Worm (Caenorhabditis elegans) whole organism, mixed stage, embryonic: ENCODE results near the gene gpx-7.

Experiments
- blmp-1 ChIP-seq: fragments of 150-350 bp; optimal IDR thresholded peaks from 2 replicates; lab custom pipeline; 2014; ENCODE audit warnings: missing biosample characterization, missing genetic modification characterization
- ces-1 ChIP-seq: fragments of 150-350 bp; optimal IDR thresholded peaks from 2 replicates; lab custom pipeline; 2014; ENCODE audit warnings: missing biosample characterization, missing genetic modification reagents, missing genetic modification characterization
- elt-1 ChIP-seq: sonication (generic microtip); optimal IDR thresholded peaks from 2 replicates; lab custom pipeline; 2017; ENCODE audit warnings: missing genetic modification characterization, mild to moderate bottlenecking, missing compliant biosample characterization, antibody characterized with exemption, moderate library complexity, borderline replicate concordance; ENCODE audit not compliant: insufficient read depth
- elt-3 ChIP-seq: fragments of 150-350 bp; optimal IDR thresholded peaks from 2 replicates; lab custom pipeline; 2014; ENCODE audit warnings: missing biosample characterization, missing genetic modification characterization
- lin-13 ChIP-seq: fragments of 150-350 bp; optimal IDR thresholded peaks from 2 replicates; lab custom pipeline; 2014; ENCODE audit warnings: missing biosample characterization, missing genetic modification characterization
- pha-4 ChIP-seq: fragments of 150-350 bp; optimal IDR thresholded peaks from 2 replicates; lab custom pipeline; 2018; ENCODE audit warnings: missing biosample characterization, missing genetic modification reagents, missing genetic modification characterization
- snpc-4 ChIP-seq: fragments of 150-350 bp; optimal IDR thresholded peaks from 2 replicates; lab custom pipeline; 2014; ENCODE audit warnings: missing biosample characterization, missing genetic modification characterization
- sptf-1 ChIP-seq: sonication (generic microtip); optimal IDR thresholded peaks from 2 replicates; lab custom pipeline; 2017; ENCODE audit warnings: mild to moderate bottlenecking, missing genetic modification characterization, moderate library complexity, missing compliant biosample characterization
- unc-39 ChIP-seq: fragments of 150-350 bp; optimal IDR thresholded peaks from 2 replicates; lab custom pipeline; 2014; ENCODE audit warnings: missing biosample characterization, missing genetic modification characterization
- unc-62 ChIP-seq: fragments of 150-350 bp; optimal IDR thresholded peaks from 2 replicates; lab custom pipeline; 2014; ENCODE audit warnings: missing biosample characterization, missing genetic modification reagents, missing genetic modification characterization
- ztf-11 ChIP-seq: fragments of 150-350 bp; optimal IDR thresholded peaks from 2 replicates; lab custom pipeline; 2014; ENCODE audit warnings: missing biosample characterization, missing genetic modification characterization

ce11 chrX:7817555-7817954, 18.0 kb upstream of the gpx-7 start:
- no peak for TF ChIP-seq unc-62 (GFP tag; lab: Kevin White, UChicago)
- no peak for TF ChIP-seq pha-4
- no peak for TF ChIP-seq blmp-1
- no peak for TF ChIP-seq sptf-1 (tag; lab: Kevin White, UChicago)
- TF ChIP-seq unc-39 = no peak
- TF ChIP-seq ces-1 (GFP tag; lab: Kevin White, UChicago) = no peak
- no peak for TF ChIP-seq lin-13 (tag; lab: Kevin White, UChicago)
- TF ChIP-seq elt-1 = no peak
- no peak for TF ChIP-seq elt-3
- TF ChIP-seq snpc-4 (tag; lab: Kevin White, UChicago) = no peak
- TF ChIP-seq ztf-11 (tag; lab: Kevin White, UChicago) = no peak
